Fruit fly (Drosophila melanogaster): Measurements from ENCODE around the gene CD98hc.

CD98hc gene

dm6 chr3R:7973906-7974305 is 4.3 kb downstream of the CD98hc start:
- peak; percentile 86; the same call in 2 of the 3 replicates for TF ChIP-seq eg (GFP tag; IDR thresholded peaks at IDR 0.05)
- peak; percentile 54; the same call in 1 of the 2 replicates for TF ChIP-seq CG11294 (GFP tag; IDR thresholded peaks at IDR 0.05)
- TF ChIP-seq CG6163 (GFP tag; IDR thresholded peaks at IDR 0.05): 0 out of 3 replicates have a peak, but pooled peaks have one; percentile 34
- peak; percentile 54 for TF ChIP-seq Gug (GFP tag; IDR thresholded peaks at IDR 0.05)

DNA sequence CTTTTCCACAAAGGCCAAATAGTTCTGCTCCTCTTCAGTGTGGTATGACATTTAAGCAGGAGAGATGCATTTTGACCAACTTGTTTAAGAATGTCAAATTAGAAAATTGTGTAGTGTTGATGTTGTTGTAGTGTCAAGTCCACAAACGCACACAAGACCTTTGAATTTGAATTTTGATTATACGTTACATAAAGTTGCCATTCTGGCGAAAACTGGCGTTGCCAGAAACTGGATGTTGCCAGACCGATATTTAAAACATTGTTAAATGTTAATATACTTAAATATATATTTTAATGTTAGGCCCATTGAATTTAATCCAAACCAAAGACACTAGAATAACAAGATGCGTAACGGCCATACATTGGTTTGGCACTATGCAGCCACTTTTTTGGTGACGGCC is 5.2 kb downstream of the CD98hc start:
- peak; percentile 6 for TF ChIP-seq Eip78C (GFP tag)
- no peak for TF ChIP-seq CG6276 (GFP tag; optimal IDR thresholded peaks at IDR 0.05)
- no peak for TF ChIP-seq lz (GFP tag; optimal IDR thresholded peaks at IDR 0.05)
- TF ChIP-seq dsx (GFP tag; optimal IDR thresholded peaks at IDR 0.05; ENCODE audit: poor library complexity, severe bottlenecking): peak; percentile 87
- no peak for TF ChIP-seq CG8632 (GFP tag; optimal IDR thresholded peaks at IDR 0.05)
- TF ChIP-seq CG7368 (GFP tag; optimal IDR thresholded peaks at IDR 0.05): no peak
- TF ChIP-seq CG8319 (GFP tag; optimal IDR thresholded peaks at IDR 0.05): no peak
- TF ChIP-seq topi (GFP tag; optimal IDR thresholded peaks at IDR 0.05): no peak

DNA sequence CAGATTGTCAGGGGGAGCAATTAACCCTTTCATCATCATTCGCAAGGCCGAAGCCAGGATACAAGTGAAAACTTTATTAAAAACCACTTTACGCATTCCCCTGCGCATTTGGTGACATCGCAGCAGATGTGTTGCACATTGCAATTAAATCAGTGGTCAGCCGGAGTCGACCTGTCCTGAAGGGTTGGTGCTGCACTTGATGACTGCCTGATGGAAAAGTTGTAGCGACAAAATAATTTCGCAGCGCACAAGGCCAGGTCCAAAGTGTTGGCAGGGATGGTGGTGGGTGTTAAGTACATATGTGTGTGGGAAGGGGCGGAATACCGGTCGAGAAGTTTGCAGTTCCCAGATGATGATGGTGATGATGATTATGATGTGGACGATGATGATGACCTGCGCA is 6.0 kb downstream of the CD98hc start:
- TF ChIP-seq CG15336 (GFP tag; IDR thresholded peaks at IDR 0.05) (no peak), svp (GFP tag) (no peak), CG34406 (GFP tag; optimal IDR thresholded peaks at IDR 0.05) (no peak), fd59A (GFP tag; optimal IDR thresholded peaks at IDR 0.05) (no peak), CG6163 (GFP tag; IDR thresholded peaks at IDR 0.05) (no peak), CG10631 (GFP tag; optimal IDR thresholded peaks at IDR 0.05) (no peak), CG1621 (tag; optimal IDR thresholded peaks at IDR 0.05) (no peak), CG8319 (GFP tag; optimal IDR thresholded peaks at IDR 0.05) (no peak)

DNA sequence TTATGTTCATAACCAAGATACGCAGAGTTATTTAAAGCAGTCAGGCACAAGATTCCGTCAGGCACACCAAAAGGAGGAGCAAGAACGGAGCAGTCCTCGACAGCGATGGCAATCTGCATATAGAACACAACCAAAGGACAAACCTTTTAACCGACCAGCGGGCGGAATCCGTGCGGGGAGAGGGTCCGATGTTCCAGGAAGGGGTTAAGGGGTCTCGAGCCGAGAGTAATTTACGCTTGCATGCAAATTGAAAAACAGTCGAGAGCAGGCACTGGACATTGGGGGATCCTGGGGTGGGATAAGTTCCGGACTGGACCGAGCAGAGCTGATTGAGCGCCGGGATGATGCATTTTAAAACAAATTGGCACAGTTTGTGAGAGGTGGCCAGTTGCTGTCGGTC is 7.6 kb downstream of the CD98hc start:
- TF ChIP-seq CG34406 (GFP tag; optimal IDR thresholded peaks at IDR 0.05) (no peak), CG3919 (GFP tag; optimal IDR thresholded peaks at IDR 0.05) (no peak), svp (GFP tag) (peak; percentile 49), dsx (GFP tag; optimal IDR thresholded peaks at IDR 0.05; ENCODE audit: poor library complexity, severe bottlenecking) (peak; percentile 54), Blimp-1 (GFP tag; optimal IDR thresholded peaks at IDR 0.05) (no peak), ss (GFP tag; optimal IDR thresholded peaks at IDR 0.05) (peak in 1 of 2 experiments; percentile 51), Ets96B (tag; optimal IDR thresholded peaks at IDR 0.05) (no peak), Hr39 (GFP tag; optimal IDR thresholded peaks at IDR 0.05) (no peak)

- TF ChIP-seq CG11902 (GFP tag; optimal IDR thresholded peaks at IDR 0.05) (peak; percentile 30), Hr39 (GFP tag; optimal IDR thresholded peaks at IDR 0.05) (peak; percentile 58), CG8119 (GFP tag; IDR thresholded peaks at IDR 0.05) (peak; percentile 92), dsx (GFP tag; optimal IDR thresholded peaks at IDR 0.05; ENCODE audit: poor library complexity, severe bottlenecking) (peak; percentile 73), Ets21C (GFP tag; optimal IDR thresholded peaks at IDR 0.05) (peak; percentile 39), Met (GFP tag; optimal IDR thresholded peaks at IDR 0.05) (peak; percentile 55), pdm3 (GFP tag; optimal IDR thresholded peaks at IDR 0.05) (peak; percentile 72), CG9139 (GFP tag; optimal IDR thresholded peaks at IDR 0.05) (peak; percentile 66), cyc (GFP tag; optimal IDR thresholded peaks at IDR 0.05) (peak; percentile 60), fd85E (GFP tag; optimal IDR thresholded peaks at IDR 0.05) (no peak), OdsH (GFP tag; optimal IDR thresholded peaks at IDR 0.05) (peak; percentile 82), acj6 (GFP tag; optimal IDR thresholded peaks at IDR 0.05) (peak; percentile 74), net (GFP tag; optimal IDR thresholded peaks at IDR 0.05) (peak; percentile 73), Blimp-1 (GFP tag; optimal IDR thresholded peaks at IDR 0.05) (no peak), lz (GFP tag; optimal IDR thresholded peaks at IDR 0.05) (peak; percentile 69), CG3032 (tag; optimal IDR thresholded peaks at IDR 0.05) (peak; percentile 84), svp (GFP tag) (peak; percentile 25), Sox14 (GFP tag; optimal IDR thresholded peaks at IDR 0.05) (peak; percentile 74), fkh (GFP tag; optimal IDR thresholded peaks at IDR 0.05) (no peak), dac (GFP tag; optimal IDR thresholded peaks at IDR 0.05) (peak; percentile 58), ss (GFP tag; optimal IDR thresholded peaks at IDR 0.05) (peak; percentile 73 to 78), CG6163 (GFP tag; IDR thresholded peaks at IDR 0.05) (peak; percentile 84), spab (GFP tag; optimal IDR thresholded peaks at IDR 0.05) (peak; percentile 80), CG6854 (GFP tag; optimal IDR thresholded peaks at IDR 0.05) (no peak), Sox15 (GFP tag; optimal IDR thresholded peaks at IDR 0.05) (peak; percentile 13), Lpt (GFP tag; optimal IDR thresholded peaks at IDR 0.05) (peak; percentile 82), Sox102F (GFP tag; optimal IDR thresholded peaks at IDR 0.05) (peak; percentile 62), Ets96B (tag; optimal IDR thresholded peaks at IDR 0.05) (peak; percentile 82), CG1621 (tag; optimal IDR thresholded peaks at IDR 0.05) (peak; percentile 59), CG8632 (GFP tag; optimal IDR thresholded peaks at IDR 0.05) (peak; percentile 59)
These were observed 8.5 kb downstream of the CD98hc start for dm6 chr3R:7969702-7970175.
